Worm (Caenorhabditis elegans): ENCODE data around the gene C32D5.10.

C32D5.10 gene

ce11 chrII:6344513-6344912 lies 7.3 kb downstream of the C32D5.10 start:
- TF ChIP-seq dao-5 (tag; optimal IDR thresholded peaks at IDR 0.05) (no peak), W03F9.2 (tag; optimal IDR thresholded peaks at IDR 0.05) (no peak), him-1 (tag; optimal IDR thresholded peaks at IDR 0.05) (no peak)

ce11 chrII:6343893-6344292 lies 7.9 kb downstream of the C32D5.10 start, which contains the start of gene txt-18:
txt-18 (plus strand) TSS chrII:6344072.
- TF ChIP-seq W03F9.2 (tag; optimal IDR thresholded peaks at IDR 0.05) (no peak), him-1 (tag; optimal IDR thresholded peaks at IDR 0.05) (no peak), dao-5 (tag; optimal IDR thresholded peaks at IDR 0.05) (no peak)

- no peak for TF ChIP-seq dao-5 (tag; optimal IDR thresholded peaks at IDR 0.05)
- no peak for TF ChIP-seq W03F9.2 (tag; optimal IDR thresholded peaks at IDR 0.05)
- TF ChIP-seq him-1 (tag; optimal IDR thresholded peaks at IDR 0.05): no peak
These were observed 9.3 kb downstream of the C32D5.10 start for ce11 chrII:6342455-6342854.

- TF ChIP-seq W03F9.2 (tag; optimal IDR thresholded peaks at IDR 0.05): no peak
- no peak for TF ChIP-seq dao-5 (tag; optimal IDR thresholded peaks at IDR 0.05)
- no peak for TF ChIP-seq him-1 (tag; optimal IDR thresholded peaks at IDR 0.05)
These were observed 10.7 kb downstream of the C32D5.10 start for ce11 chrII:6341076-6341475.

ce11 chrII:6339948-6340347 lies 11.8 kb downstream of the C32D5.10 start, which contains the start of gene C32D5.7:
C32D5.7 (minus strand) TSS chrII:6340048.
- TF ChIP-seq dao-5 (tag; optimal IDR thresholded peaks at IDR 0.05): no peak

- TF ChIP-seq him-1 (tag; optimal IDR thresholded peaks at IDR 0.05) (no peak), W03F9.2 (tag; optimal IDR thresholded peaks at IDR 0.05) (no peak), dao-5 (tag; optimal IDR thresholded peaks at IDR 0.05) (no peak)
These were observed 12.3 kb downstream of the C32D5.10 start for ce11 chrII:6339511-6339910.

ce11 chrII:6335358-6335757 lies 16.4 kb downstream of the C32D5.10 start, which contains the start of gene C32D5.14:
C32D5.14 (plus strand) TSS chrII:6335488.
- TF ChIP-seq dao-5 (tag; optimal IDR thresholded peaks at IDR 0.05): no peak
- TF ChIP-seq W03F9.2 (tag; optimal IDR thresholded peaks at IDR 0.05): no peak
- TF ChIP-seq him-1 (tag; optimal IDR thresholded peaks at IDR 0.05): no peak

ce11 chrII:6334745-6335260 lies 17.0 kb downstream of the C32D5.10 start:
- no peak for TF ChIP-seq W03F9.2 (tag; optimal IDR thresholded peaks at IDR 0.05)
- no peak for TF ChIP-seq dao-5 (tag; optimal IDR thresholded peaks at IDR 0.05)
- no peak for TF ChIP-seq him-1 (tag; optimal IDR thresholded peaks at IDR 0.05)

ce11 chrII:6333887-6334286 lies 17.9 kb downstream of the C32D5.10 start, which contains the start of gene ttc-39B:
ttc-39B (minus strand) TSS chrII:6333987.
- TF ChIP-seq W03F9.2 (tag; optimal IDR thresholded peaks at IDR 0.05): no peak
- no peak for TF ChIP-seq dao-5 (tag; optimal IDR thresholded peaks at IDR 0.05)
- no peak for TF ChIP-seq him-1 (tag; optimal IDR thresholded peaks at IDR 0.05)

- TF ChIP-seq W03F9.2 (tag; optimal IDR thresholded peaks at IDR 0.05) (peak; percentile 51), him-1 (tag; optimal IDR thresholded peaks at IDR 0.05) (peak; percentile 78), dao-5 (tag; optimal IDR thresholded peaks at IDR 0.05) (no peak)
These were observed 20.5 kb downstream of the C32D5.10 start, which contains the start of gene set-4 for ce11 chrII:6331222-6331830. set-4 (minus strand) TSS chrII:6331341.

- TF ChIP-seq W03F9.2 (tag; optimal IDR thresholded peaks at IDR 0.05) (no peak), dao-5 (tag; optimal IDR thresholded peaks at IDR 0.05) (no peak), him-1 (tag; optimal IDR thresholded peaks at IDR 0.05) (no peak)
These were observed 23.1 kb downstream of the C32D5.10 start for ce11 chrII:6328672-6329071.

ce11 chrII:6327317-6327716 lies 24.5 kb downstream of the C32D5.10 start:
- TF ChIP-seq him-1 (tag; optimal IDR thresholded peaks at IDR 0.05) (no peak), W03F9.2 (tag; optimal IDR thresholded peaks at IDR 0.05) (no peak), dao-5 (tag; optimal IDR thresholded peaks at IDR 0.05) (no peak)

ce11 chrII:6324086-6324485 lies 27.7 kb downstream of the C32D5.10 start, which contains the start of gene sma-6:
sma-6 (plus strand) TSS chrII:6324484.
- no peak for TF ChIP-seq dao-5 (tag; optimal IDR thresholded peaks at IDR 0.05)
- TF ChIP-seq W03F9.2 (tag; optimal IDR thresholded peaks at IDR 0.05): no peak
- no peak for TF ChIP-seq him-1 (tag; optimal IDR thresholded peaks at IDR 0.05)

ce11 chrII:6322979-6323378 lies 28.8 kb downstream of the C32D5.10 start, which contains the start of gene C32D5.4:
C32D5.4 (minus strand) TSS chrII:6323079.
- TF ChIP-seq him-1 (tag; optimal IDR thresholded peaks at IDR 0.05) (no peak), W03F9.2 (tag; optimal IDR thresholded peaks at IDR 0.05) (no peak), dao-5 (tag; optimal IDR thresholded peaks at IDR 0.05) (no peak)

ce11 chrII:6322081-6322480 lies 29.7 kb downstream of the C32D5.10 start:
- TF ChIP-seq dao-5 (tag; optimal IDR thresholded peaks at IDR 0.05) (no peak), W03F9.2 (tag; optimal IDR thresholded peaks at IDR 0.05) (no peak), him-1 (tag; optimal IDR thresholded peaks at IDR 0.05) (no peak)
